Worm (Caenorhabditis elegans) whole organism, late embryonic: ENCODE measurements around the gene F26G1.9.

Experiments
- ceh-2 ChIP-seq: sonication (generic microtip); optimal IDR thresholded peaks from 2 replicates; lab custom pipeline; 2016; ENCODE audit warnings: missing genotype, missing genetic modification characterization, missing compliant biosample characterization
- elt-4 ChIP-seq: sonication (generic microtip); optimal IDR thresholded peaks from 2 replicates; lab custom pipeline; 2016; ENCODE audit warnings: missing genetic modification characterization, missing compliant biosample characterization
- fkh-10 ChIP-seq: fragments of 150-350 bp; optimal IDR thresholded peaks from 2 replicates; lab custom pipeline; 2014; ENCODE audit warnings: missing biosample characterization, missing genetic modification reagents, missing genetic modification characterization
- gmeb-2 ChIP-seq: sonication (generic microtip); optimal IDR thresholded peaks from 2 replicates; lab custom pipeline; 2016; ENCODE audit warnings: missing genetic modification characterization, inconsistent platforms, missing compliant biosample characterization
- nfya-1 ChIP-seq: sonication (generic microtip); optimal IDR thresholded peaks from 2 replicates; lab custom pipeline; 2017; ENCODE audit warnings: missing genetic modification characterization, mild to moderate bottlenecking, missing compliant biosample characterization, antibody characterized with exemption, moderate library complexity
- nhr-232 ChIP-seq: sonication (generic microtip); optimal IDR thresholded peaks from 2 replicates; lab custom pipeline; 2016; ENCODE audit warnings: missing genetic modification characterization, missing compliant biosample characterization
- npax-4 ChIP-seq: sonication (generic microtip); optimal IDR thresholded peaks from 2 replicates; lab custom pipeline; 2016; ENCODE audit warnings: missing genetic modification characterization, missing compliant biosample characterization
- pha-2 ChIP-seq: sonication (generic microtip); optimal IDR thresholded peaks from 2 replicates; lab custom pipeline; 2017; ENCODE audit warnings: mild to moderate bottlenecking, missing genetic modification characterization, missing compliant biosample characterization
- pha-4 ChIP-seq: fragments of 150-350 bp; optimal IDR thresholded peaks from 2 replicates; lab custom pipeline; 2018; ENCODE audit warnings: missing biosample characterization, missing genetic modification reagents, missing genetic modification characterization
- pqm-1 ChIP-seq: sonication (generic microtip); optimal IDR thresholded peaks from 2 replicates; lab custom pipeline; 2016; ENCODE audit warnings: missing genetic modification characterization, missing compliant biosample characterization
- tbx-2 ChIP-seq: sonication (generic microtip); optimal IDR thresholded peaks from 2 replicates; lab custom pipeline; 2016; ENCODE audit warnings: missing genetic modification characterization, missing compliant biosample characterization
- ttx-3 ChIP-seq: sonication (generic microtip); optimal IDR thresholded peaks from 2 replicates; lab custom pipeline; 2016; ENCODE audit warnings: missing genetic modification reagents, missing genetic modification characterization, missing compliant biosample characterization

DNA sequence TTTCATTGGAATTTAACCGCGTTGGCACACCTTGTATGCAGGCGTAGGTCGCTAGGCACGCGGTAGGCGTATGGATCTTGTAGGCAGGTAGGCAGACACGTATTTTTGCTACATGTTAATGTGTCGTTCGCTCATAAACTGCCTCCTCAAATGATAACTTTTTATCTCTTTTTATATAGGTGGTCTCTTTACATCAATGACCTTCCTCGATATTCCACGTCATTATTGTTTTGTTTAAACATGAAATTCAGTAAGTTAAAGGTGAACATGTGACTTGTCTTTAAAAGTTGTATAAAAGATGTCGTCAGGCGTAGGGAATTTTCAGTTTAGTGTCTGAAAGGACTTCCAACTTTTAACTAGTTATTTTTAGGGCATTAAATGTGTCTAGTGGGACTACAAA, 26.1 kb downstream of the F26G1.9 start:
- no peak for TF ChIP-seq pqm-1
- TF ChIP-seq nfya-1 (tag; lab: Kevin White, UChicago): no peak
- no peak for TF ChIP-seq pha-2
- no peak for TF ChIP-seq gmeb-2 (tag; lab: Kevin White, UChicago)
- TF ChIP-seq tbx-2 (tag; lab: Kevin White, UChicago): no peak
- TF ChIP-seq elt-4: no peak
- no peak for TF ChIP-seq nhr-232 (tag; lab: Kevin White, UChicago)
- no peak for TF ChIP-seq ceh-2 (tag; lab: Kevin White, UChicago)
- no peak for TF ChIP-seq fkh-10
- no peak for TF ChIP-seq ttx-3
- TF ChIP-seq npax-4 (tag; lab: Kevin White, UChicago): no peak
- no peak for TF ChIP-seq pha-4 (tag; lab: Kevin White, UChicago)
